Worm (Caenorhabditis elegans) whole organism, L3 larva: ENCODE results near the gene Y59A8B.12.
"Not testable (repeated sequence)": the region's sequence is repeated elsewhere in the genome, so short reads cannot be mapped to it uniquely, and the experiment has no call there.

ENCODE experiments used
- ama-1 ChIP-seq: fragments of 150-350 bp; optimal IDR thresholded peaks from 2 replicates; lab custom pipeline; 2018
- ceh-16 ChIP-seq: sonication (generic microtip); optimal IDR thresholded peaks from 2 replicates; lab custom pipeline; 2017; ENCODE audit warnings: missing biosample characterization, missing genetic modification characterization
- ceh-82 ChIP-seq: fragments of 150-350 bp; optimal IDR thresholded peaks from 2 replicates; lab custom pipeline; 2014; ENCODE audit warnings: missing biosample characterization, missing genetic modification characterization
- ceh-9 ChIP-seq: sonication (generic microtip); optimal IDR thresholded peaks from 2 replicates; lab custom pipeline; 2018; ENCODE audit warnings: missing biosample characterization, missing genetic modification characterization
- egl-27 ChIP-seq: sonication (generic microtip); optimal IDR thresholded peaks from 4 replicates; lab custom pipeline; 2017; ENCODE audit warnings: missing biosample characterization, missing genetic modification reagents, missing genetic modification characterization
- elt-1 ChIP-seq: fragments of 150-350 bp; optimal IDR thresholded peaks from 2 replicates; lab custom pipeline; 2014; ENCODE audit warnings: missing biosample characterization, missing genetic modification characterization
- elt-3 ChIP-seq, 3 experiments: fragments of 150-350 bp in 1 of 3; sonication (generic microtip) in 2 of 3; optimal IDR thresholded peaks; 2 replicates in 2 of 3; 4 replicates in 1 of 3; lab custom pipeline; 2014 to 2017; ENCODE audit warnings: missing biosample characterization in 3 of 3, missing genetic modification characterization in 3 of 3
- eor-1 ChIP-seq, 2 experiments: fragments of 150-350 bp; optimal IDR thresholded peaks; 2 replicates each; lab custom pipeline; 2014 to 2018; ENCODE audit warnings: missing biosample characterization in 2 of 2, missing genetic modification characterization in 2 of 2
- fkh-2 ChIP-seq: fragments of 150-350 bp; optimal IDR thresholded peaks from 2 replicates; lab custom pipeline; 2014; ENCODE audit warnings: missing biosample characterization, missing genetic modification reagents, missing genetic modification characterization
- fos-1 ChIP-seq: fragments of 150-350 bp; optimal IDR thresholded peaks from 2 replicates; lab custom pipeline; 2014; ENCODE audit warnings: missing biosample characterization, missing genetic modification characterization
- jun-1 ChIP-seq: fragments of 150-350 bp; optimal IDR thresholded peaks from 2 replicates; lab custom pipeline; 2014; ENCODE audit warnings: missing biosample characterization, missing genetic modification reagents, missing genetic modification characterization
- lin-15B ChIP-seq: fragments of 150-350 bp; optimal IDR thresholded peaks from 2 replicates; lab custom pipeline; 2014; ENCODE audit warnings: missing biosample characterization, missing genetic modification characterization
- lsy-12 ChIP-seq: sonication (generic microtip); optimal IDR thresholded peaks from 2 replicates; lab custom pipeline; 2016; ENCODE audit warnings: mild to moderate bottlenecking, missing genetic modification characterization, missing compliant biosample characterization
- nhr-11 ChIP-seq: fragments of 150-350 bp; optimal IDR thresholded peaks from 2 replicates; lab custom pipeline; 2014; ENCODE audit warnings: missing biosample characterization, missing genetic modification characterization
- nhr-25 ChIP-seq: sonication (generic microtip); optimal IDR thresholded peaks from 2 replicates; lab custom pipeline; 2017; ENCODE audit warnings: missing biosample characterization, missing genetic modification characterization
- nhr-43 ChIP-seq: sonication (generic microtip); optimal IDR thresholded peaks from 2 replicates; lab custom pipeline; 2016; ENCODE audit warnings: mild to moderate bottlenecking, missing genetic modification characterization, missing compliant biosample characterization; ENCODE audit not compliant: poor library complexity, severe bottlenecking
- nhr-67 ChIP-seq: fragments of 150-350 bp; optimal IDR thresholded peaks from 2 replicates; lab custom pipeline; 2014; ENCODE audit warnings: missing biosample characterization, missing genetic modification characterization
- nhr-76 ChIP-seq: fragments of 150-350 bp; sonication (generic microtip); optimal IDR thresholded peaks from 5 replicates; lab custom pipeline; 2014; ENCODE audit warnings: missing biosample characterization, missing genetic modification characterization
- nhr-77 ChIP-seq: fragments of 150-350 bp; optimal IDR thresholded peaks from 2 replicates; lab custom pipeline; 2014; ENCODE audit warnings: missing biosample characterization, missing genetic modification characterization
- pha-4 ChIP-seq: fragments of 150-350 bp; optimal IDR thresholded peaks from 2 replicates; lab custom pipeline; 2014; ENCODE audit warnings: missing biosample characterization, missing genetic modification reagents, missing genetic modification characterization
- sea-2 ChIP-seq: fragments of 150-350 bp; sonication (generic microtip); optimal IDR thresholded peaks from 4 replicates; lab custom pipeline; 2014; ENCODE audit warnings: missing biosample characterization, missing genetic modification reagents, missing genetic modification characterization
- tbx-2 ChIP-seq: sonication (generic microtip); optimal IDR thresholded peaks from 2 replicates; lab custom pipeline; 2016; ENCODE audit warnings: mild to moderate bottlenecking, missing genetic modification characterization, missing compliant biosample characterization
- unc-39 ChIP-seq: sonication (generic microtip); optimal IDR thresholded peaks from 4 replicates; lab custom pipeline; 2017; ENCODE audit warnings: missing biosample characterization, missing genetic modification characterization
- unc-62 ChIP-seq: fragments of 150-350 bp; sonication (generic microtip); optimal IDR thresholded peaks from 4 replicates; lab custom pipeline; 2014; ENCODE audit warnings: missing biosample characterization, missing genetic modification reagents, missing genetic modification characterization
- zag-1 ChIP-seq: fragments of 150-350 bp; optimal IDR thresholded peaks from 2 replicates; lab custom pipeline; 2014; ENCODE audit warnings: missing biosample characterization, missing genetic modification characterization
- ztf-11 ChIP-seq: fragments of 150-350 bp; optimal IDR thresholded peaks from 2 replicates; lab custom pipeline; 2014; ENCODE audit warnings: missing biosample characterization, missing genetic modification characterization

The Y59A8B.12 gene

ce11 chrV:18079163-18079562, 6.9 kb downstream of the Y59A8B.12 start (continued):
- TF ChIP-seq unc-62 (GFP tag; lab: Kevin White, UChicago) (peak; percentile 0), zag-1 (tag; lab: Kevin White, UChicago) (peak; percentile 56), pha-4 (tag; lab: Kevin White, UChicago) (peak; percentile 82), nhr-25 (tag; lab: Kevin White, UChicago) (no peak), lsy-12 (tag; lab: Kevin White, UChicago) (no peak), nhr-43 (no peak)
- TF ChIP-seq, all 47 proteins: peak for 21

ce11 chrV:18069195-18069594, 16.8 kb downstream of the Y59A8B.12 start:
- peak; percentile 25 for TF ChIP-seq lin-15B

ce11 chrV:18066257-18066783, 19.7 kb downstream of the Y59A8B.12 start, which contains the start of gene Y59A8B.8:
Y59A8B.8 (minus strand) TSS chrV:18066307.
- no peak for TF ChIP-seq nhr-43
- TF ChIP-seq ztf-11 (tag; lab: Kevin White, UChicago), result no peak
- TF ChIP-seq nhr-76 (tag; lab: Kevin White, UChicago), result no peak
- TF ChIP-seq elt-3 (tag; optimal IDR thresholded peaks at IDR 0.05; lab: Kevin White, UChicago), result no peak
- no peak for TF ChIP-seq zag-1 (tag; lab: Kevin White, UChicago)
- no peak for TF ChIP-seq lsy-12 (tag; lab: Kevin White, UChicago)
- TF ChIP-seq unc-39 (tag; lab: Kevin White, UChicago), result no peak
- TF ChIP-seq nhr-77 (tag; lab: Kevin White, UChicago), result no peak
- no peak for TF ChIP-seq tbx-2 (tag; lab: Kevin White, UChicago)
- no peak for TF ChIP-seq nhr-67 (tag; lab: Kevin White, UChicago)
- TF ChIP-seq nhr-11 (tag; lab: Kevin White, UChicago), result no peak
- no peak for TF ChIP-seq ceh-9 (tag; lab: Kevin White, UChicago)
- no peak for TF ChIP-seq jun-1 (tag; lab: Kevin White, UChicago)
- TF ChIP-seq egl-27, result no peak
- TF ChIP-seq ceh-16, result no peak
- no peak for TF ChIP-seq eor-1 (tag; optimal IDR thresholded peaks at IDR 0.05; lab: Kevin White, UChicago)
- no peak for TF ChIP-seq elt-1 (tag; lab: Kevin White, UChicago)
- no peak for TF ChIP-seq ceh-82 (tag; lab: Kevin White, UChicago)

ce11 chrV:18055297-18056019, 30.6 kb downstream of the Y59A8B.12 start, which contains the start of the genes Y59A8B.25 and ebp-3:
Y59A8B.25 (minus strand) TSS chrV:18055397.
ebp-3 (plus strand) TSS chrV:18055969.
- TF ChIP-seq pha-4, tbx-2, fkh-2 (tag; lab: Kevin White, UChicago): not testable (repeated sequence)
- TF ChIP-seq, all 47 proteins: peak for 0; not testable (repeated sequence) for 47

ce11 chrV:18043271-18043670, 42.8 kb downstream of the Y59A8B.12 start, which contains the start of gene ebp-1:
ebp-1 (plus strand) TSS chrV:18043571.
- TF ChIP-seq sea-2 (GFP tag; lab: Kevin White, UChicago) (no peak), nhr-25 (tag; lab: Kevin White, UChicago) (no peak), jun-1 (tag; lab: Kevin White, UChicago) (no peak), fkh-2 (tag; lab: Kevin White, UChicago) (no peak), fos-1 (tag; lab: Kevin White, UChicago) (no peak), nhr-43 (no peak), ama-1 (no peak)
